Fruit fly (Drosophila melanogaster) whole organism, embryonic: Measurements from ENCODE around the gene lok.
A peak's percentile ranks its signal among the peaks of the same experiment; 100 is the strongest.

Experiments
- Adf1 ChIP-seq: fragments of 200-800 bp; sonication (Bioruptor generic); IDR thresholded peaks from 2 replicates; pipeline ENCODE4 v1.3.6; 2022; ENCODE audit warnings: missing biosample characterization, missing genetic modification characterization
- Bteb2 ChIP-seq: fragments of 200-800 bp; sonication (Bioruptor generic); optimal IDR thresholded peaks from 2 replicates; lab custom pipeline; 2016; ENCODE audit warnings: missing biosample characterization, missing genetic modification characterization
- CG11247 ChIP-seq: fragments of 200-800 bp; sonication (Bioruptor generic); IDR thresholded peaks from 2 replicates; pipeline ENCODE4 v1.3.6; 2022; ENCODE audit warnings: missing biosample characterization, missing genetic modification characterization
- CG12155 ChIP-seq: fragments of 200-800 bp; sonication (Bioruptor generic); optimal IDR thresholded peaks from 3 replicates; lab custom pipeline; 2016; ENCODE audit warnings: missing biosample characterization, missing genetic modification characterization
- CG14014 ChIP-seq: fragments of 200-800 bp; sonication (Bioruptor generic); IDR thresholded peaks from 2 replicates; pipeline ENCODE4 v1.3.6; 2022; ENCODE audit warnings: missing biosample characterization, missing genetic modification characterization
- CG14441 ChIP-seq: fragments of 200-800 bp; sonication (Bioruptor generic); IDR thresholded peaks from 2 replicates; pipeline ENCODE4 v1.3.6; 2022; ENCODE audit warnings: missing biosample characterization, missing genetic modification characterization
- CG15011 ChIP-seq: fragments of 200-800 bp; sonication (Bioruptor generic); optimal IDR thresholded peaks from 3 replicates; lab custom pipeline; 2018; ENCODE audit warnings: missing biosample characterization, mild to moderate bottlenecking, missing genetic modification characterization
- CG15514 ChIP-seq: fragments of 200-800 bp; sonication (Bioruptor generic); optimal IDR thresholded peaks from 3 replicates; lab custom pipeline; 2017; ENCODE audit warnings: missing biosample characterization, missing genetic modification characterization, mild to moderate bottlenecking, moderate library complexity, missing genetic modification reagents
- CG18476 ChIP-seq: fragments of 200-800 bp; sonication (Bioruptor generic); optimal IDR thresholded peaks from 2 replicates; lab custom pipeline; 2016; ENCODE audit warnings: missing biosample characterization, mild to moderate bottlenecking, missing genetic modification characterization
- CG2120 ChIP-seq: fragments of 200-800 bp; sonication (Bioruptor generic); optimal IDR thresholded peaks from 3 replicates; lab custom pipeline; 2016; ENCODE audit warnings: missing biosample characterization, missing genetic modification characterization
- CG31388 ChIP-seq: fragments of 200-800 bp; sonication (Bioruptor generic); optimal IDR thresholded peaks from 2 replicates; lab custom pipeline; 2016; ENCODE audit warnings: missing biosample characterization, missing genetic modification characterization
- CG3847 ChIP-seq: fragments of 200-800 bp; sonication (Bioruptor generic); IDR thresholded peaks from 2 replicates; pipeline ENCODE4 v1.3.6; 2022; ENCODE audit warnings: missing biosample characterization, missing genetic modification characterization
- CG3995 ChIP-seq: fragments of 200-800 bp; sonication (Bioruptor generic); optimal IDR thresholded peaks from 3 replicates; lab custom pipeline; 2016; ENCODE audit warnings: missing biosample characterization, missing genetic modification characterization
- CG4282 ChIP-seq: fragments of 200-800 bp; sonication (Bioruptor generic); optimal IDR thresholded peaks from 2 replicates; lab custom pipeline; 2016; ENCODE audit warnings: missing biosample characterization, missing genetic modification characterization
- CG8924 ChIP-seq: fragments of 200-800 bp; optimal IDR thresholded peaks from 3 replicates; lab custom pipeline; 2019; ENCODE audit warnings: missing biosample characterization, mild to moderate bottlenecking, missing genetic modification characterization, moderate library complexity
- CHES-1-like ChIP-seq: fragments of 200-800 bp; sonication (Bioruptor generic); optimal IDR thresholded peaks from 2 replicates; lab custom pipeline; 2016; ENCODE audit warnings: missing biosample characterization, missing genetic modification characterization
- CoRest ChIP-seq: fragments of 200-800 bp; sonication (Bioruptor generic); optimal IDR thresholded peaks from 3 replicates; lab custom pipeline; 2018; ENCODE audit warnings: missing biosample characterization, mild to moderate bottlenecking, missing genetic modification characterization, moderate library complexity
- D19A ChIP-seq: fragments of 200-800 bp; optimal IDR thresholded peaks from 3 replicates; lab custom pipeline; 2019; ENCODE audit warnings: missing biosample characterization, mild to moderate bottlenecking, missing genetic modification characterization, moderate library complexity
- Dip3 ChIP-seq: fragments of 200-800 bp; sonication (Bioruptor generic); optimal IDR thresholded peaks from 3 replicates; lab custom pipeline; 2016; ENCODE audit warnings: missing biosample characterization, missing genetic modification characterization
- Ets97D ChIP-seq: fragments of 200-800 bp; sonication (Bioruptor generic); optimal IDR thresholded peaks from 3 replicates; lab custom pipeline; 2016; ENCODE audit warnings: missing biosample characterization, missing genetic modification characterization
- HmgZ ChIP-seq: fragments of 200-800 bp; sonication (Bioruptor generic); optimal IDR thresholded peaks from 2 replicates; lab custom pipeline; 2018; ENCODE audit warnings: missing biosample characterization, mild to moderate bottlenecking, missing genetic modification characterization
- Hmr ChIP-seq: fragments of 200-800 bp; sonication (Bioruptor generic); optimal IDR thresholded peaks from 3 replicates; lab custom pipeline; 2017; ENCODE audit warnings: mild to moderate bottlenecking, missing biosample characterization, missing genetic modification reagents, missing genetic modification characterization
- Meics ChIP-seq: fragments of 200-800 bp; sonication (Bioruptor generic); optimal IDR thresholded peaks from 2 replicates; lab custom pipeline; 2017; ENCODE audit warnings: missing biosample characterization, mild to moderate bottlenecking, missing genetic modification characterization
- Nf-YC ChIP-seq: fragments of 200-800 bp; optimal IDR thresholded peaks from 3 replicates; lab custom pipeline; 2019; ENCODE audit warnings: missing biosample characterization, mild to moderate bottlenecking, missing genetic modification characterization, moderate library complexity
- Rfx ChIP-seq: fragments of 200-800 bp; sonication (Bioruptor generic); IDR thresholded peaks from 2 replicates; pipeline ENCODE4 v1.3.6; 2022; ENCODE audit warnings: missing biosample characterization, missing genetic modification characterization
- Sox100B ChIP-seq: fragments of 200-800 bp; sonication (Bioruptor generic); optimal IDR thresholded peaks from 3 replicates; lab custom pipeline; 2018; ENCODE audit warnings: missing biosample characterization, mild to moderate bottlenecking, missing genetic modification characterization
- ase ChIP-seq: fragments of 200-800 bp; sonication (Bioruptor generic); IDR thresholded peaks from 3 replicates; pipeline ENCODE4 v1.3.6; 2022; ENCODE audit warnings: missing biosample characterization, missing genetic modification characterization
- caup ChIP-seq: fragments of 200-800 bp; sonication (Bioruptor generic); optimal IDR thresholded peaks from 3 replicates; lab custom pipeline; 2017; ENCODE audit warnings: missing biosample characterization, mild to moderate bottlenecking, missing genetic modification characterization, moderate library complexity; ENCODE audit not compliant: severe bottlenecking
- chif ChIP-seq, 2 experiments: fragments of 200-800 bp; sonication (Bioruptor generic); optimal IDR thresholded peaks; 3 replicates each; lab custom pipeline; 2016; ENCODE audit warnings: missing biosample characterization in 2 of 2, missing genetic modification characterization in 2 of 2
- dmrt99B ChIP-seq: fragments of 200-800 bp; sonication (Bioruptor generic); optimal IDR thresholded peaks from 2 replicates; lab custom pipeline; 2018; ENCODE audit warnings: missing biosample characterization, mild to moderate bottlenecking, missing genetic modification characterization, moderate library complexity
- exex ChIP-seq: fragments of 200-800 bp; sonication (Bioruptor generic); optimal IDR thresholded peaks from 4 replicates; lab custom pipeline; 2018; ENCODE audit warnings: missing biosample characterization, mild to moderate bottlenecking, missing genetic modification characterization, moderate library complexity
- eyg ChIP-seq: fragments of 200-800 bp; sonication (Bioruptor generic); optimal IDR thresholded peaks from 3 replicates; lab custom pipeline; 2016; ENCODE audit warnings: missing biosample characterization, missing genetic modification characterization
- fru ChIP-seq: fragments of >200 bp; optimal IDR thresholded peaks from 2 replicates; lab custom pipeline; 2017
- grn ChIP-seq: fragments of 200-800 bp; sonication (Bioruptor generic); optimal IDR thresholded peaks from 3 replicates; lab custom pipeline; 2017; ENCODE audit warnings: missing biosample characterization, missing genetic modification characterization
- kah ChIP-seq: fragments of 200-800 bp; sonication (Bioruptor generic); optimal IDR thresholded peaks from 2 replicates; lab custom pipeline; 2018; ENCODE audit warnings: missing biosample characterization, mild to moderate bottlenecking, missing genetic modification characterization
- lola ChIP-seq, 3 experiments: fragments of >200 bp in 2 of 3; fragments of 200-800 bp in 1 of 3; sonication (Bioruptor generic) in 1 of 3; optimal IDR thresholded peaks; 2 replicates each; lab custom pipeline; 2017 to 2019; ENCODE audit warnings: missing biosample characterization in 3 of 3, missing genetic modification characterization in 3 of 3, mild to moderate bottlenecking in 1 of 3, moderate library complexity in 1 of 3
- nerfin-2 ChIP-seq: fragments of 200-800 bp; sonication (Bioruptor generic); IDR thresholded peaks from 2 replicates; pipeline ENCODE4 v1.3.6; 2022; ENCODE audit warnings: missing biosample characterization, missing genetic modification characterization; ENCODE audit not compliant: partially characterized antibody
- oc ChIP-seq: fragments of 200-800 bp; sonication (Bioruptor generic); optimal IDR thresholded peaks from 2 replicates; lab custom pipeline; 2018; ENCODE audit warnings: missing biosample characterization, mild to moderate bottlenecking, missing genetic modification characterization, moderate library complexity
- repo ChIP-seq: fragments of 200-800 bp; sonication (Bioruptor generic); optimal IDR thresholded peaks from 2 replicates; lab custom pipeline; 2016; ENCODE audit warnings: missing biosample characterization, missing genetic modification characterization
- sens ChIP-seq: fragments of 200-800 bp; sonication (Bioruptor generic); peaks from one replicate; lab custom pipeline; 2016; ENCODE audit warnings: missing biosample characterization, missing genetic modification characterization
- sqz ChIP-seq: fragments of 200-800 bp; sonication (Bioruptor generic); optimal IDR thresholded peaks from 3 replicates; lab custom pipeline; 2018; ENCODE audit warnings: missing biosample characterization, mild to moderate bottlenecking, missing genetic modification characterization
- tin ChIP-seq: fragments of 200-800 bp; sonication (Bioruptor generic); optimal IDR thresholded peaks from 3 replicates; lab custom pipeline; 2016; ENCODE audit warnings: missing biosample characterization, missing genetic modification characterization
- trem ChIP-seq: fragments of 200-800 bp; optimal IDR thresholded peaks from 3 replicates; lab custom pipeline; 2019; ENCODE audit warnings: missing biosample characterization, mild to moderate bottlenecking, missing genetic modification characterization, moderate library complexity
- ttk ChIP-seq: fragments of 200-800 bp; sonication (Bioruptor generic); IDR thresholded peaks from 2 replicates; pipeline ENCODE4 v2.1.2; 2022; ENCODE audit warnings: missing biosample characterization, missing genetic modification characterization
- tup ChIP-seq: fragments of 200-800 bp; sonication (Bioruptor generic); optimal IDR thresholded peaks from 2 replicates; lab custom pipeline; 2016; ENCODE audit warnings: missing biosample characterization, mild to moderate bottlenecking, missing genetic modification characterization, moderate library complexity
- vvl ChIP-seq: fragments of 200-800 bp; sonication (Bioruptor generic); IDR thresholded peaks from 2 replicates; pipeline ENCODE4 v1.3.6; 2022; ENCODE audit warnings: missing biosample characterization, missing genetic modification characterization
- wek ChIP-seq: fragments of 200-800 bp; sonication (Bioruptor generic); optimal IDR thresholded peaks from 3 replicates; lab custom pipeline; 2018; ENCODE audit warnings: missing biosample characterization, mild to moderate bottlenecking, missing genetic modification characterization, moderate library complexity
- yki ChIP-seq: fragments of >200 bp; optimal IDR thresholded peaks from 3 replicates; lab custom pipeline; 2018

Gene lok

dm6 chr2L:20077423-20078401 is 16.5 kb downstream of the lok start (continued):
- TF ChIP-seq CG18476 (GFP tag; lab: Kevin White, UChicago): no peak

DNA sequence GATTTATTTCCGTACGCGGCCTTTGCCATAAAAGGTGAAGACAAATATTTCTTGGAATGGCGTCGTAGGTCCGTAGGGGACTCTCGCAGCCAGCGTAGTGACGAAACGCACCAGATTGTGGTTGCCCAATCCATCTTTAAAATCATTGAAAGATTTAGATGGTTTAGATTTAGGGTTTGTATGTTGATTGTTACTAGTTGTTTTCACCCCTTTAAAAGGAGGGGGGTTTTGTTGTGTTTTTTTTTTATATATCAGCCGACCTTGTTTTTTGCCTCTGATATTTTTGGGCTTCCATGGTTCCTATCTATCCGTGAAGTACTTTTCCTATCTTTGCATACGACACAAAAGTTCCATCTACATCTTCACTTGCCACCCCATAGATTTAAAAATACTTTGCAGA is 17.7 kb downstream of the lok start:
- TF ChIP-seq CG3995 (GFP tag; lab: Kevin White, UChicago) (no peak), Bteb2 (GFP tag; lab: Kevin White, UChicago) (no peak), CG15011 (GFP tag; lab: Kevin White, UChicago) (peak; percentile 10), Dip3 (GFP tag; lab: Kevin White, UChicago) (peak; percentile 46), tin (GFP tag; lab: Kevin White, UChicago) (no peak), dmrt99B (peak; percentile 39), caup (GFP tag; lab: Kevin White, UChicago) (peak; percentile 8), sens (GFP tag; lab: Kevin White, UChicago) (peak; percentile 50), CG2120 (peak; percentile 69), CG3847 (no peak), CG12155 (GFP tag; lab: Kevin White, UChicago) (no peak), kah (GFP tag; lab: Kevin White, UChicago) (no peak), tup (GFP tag; lab: Kevin White, UChicago) (no peak), ase (GFP tag; lab: Robert Waterston, UW) (no peak), eyg (GFP tag; lab: Kevin White, UChicago) (peak; percentile 50), Sox100B (GFP tag; lab: Kevin White, UChicago) (no peak), CG31388 (no peak), Hmr (GFP tag; lab: Kevin White, UChicago) (peak; percentile 44), Adf1 (GFP tag; lab: Robert Waterston, UW) (peak; percentile 25; the same call in 1 of the 2 replicates), repo (GFP tag; lab: Kevin White, UChicago) (no peak), chif (GFP tag; optimal IDR thresholded peaks at IDR 0.05; lab: Kevin White, UChicago) (no peak), trem (tag; lab: Kevin White, UChicago) (no peak), CG15514 (GFP tag; lab: Kevin White, UChicago) (peak; percentile 21), CG14441 (GFP tag; lab: Robert Waterston, UW) (peak; percentile 56; the same call in 1 of the 2 replicates), wek (GFP tag; lab: Kevin White, UChicago) (no peak), D19A (no peak), ttk (GFP tag; lab: Robert Waterston, UW) (no peak), vvl (GFP tag; lab: Robert Waterston, UW) (no peak), Meics (GFP tag; lab: Kevin White, UChicago) (peak; percentile 100), yki (lab: Kevin White, UChicago) (no peak), sqz (GFP tag; lab: Kevin White, UChicago) (no peak), fru (lab: Kevin White, UChicago) (no peak), CoRest (tag; lab: Kevin White, UChicago) (peak; percentile 34), HmgZ (tag; lab: Kevin White, UChicago) (no peak), oc (no peak), CG4282 (no peak), exex (tag; lab: Kevin White, UChicago) (peak; percentile 32), Rfx (GFP tag; lab: Robert Waterston, UW) (peak; percentile 58), CG14014 (GFP tag; lab: Robert Waterston, UW) (no peak; the same call in 1 of the 2 replicates), CG8924 (tag; lab: Kevin White, UChicago) (no peak), nerfin-2 (GFP tag; lab: Robert Waterston, UW) (no peak), lola (GFP tag; optimal IDR thresholded peaks at IDR 0.05; lab: Kevin White, UChicago) (no peak), grn (GFP tag; lab: Kevin White, UChicago) (peak; percentile 41), CHES-1-like (GFP tag; lab: Kevin White, UChicago) (peak; percentile 10), CG11247 (GFP tag; lab: Robert Waterston, UW) (no peak), Nf-YC (no peak), Ets97D (GFP tag; lab: Kevin White, UChicago) (no peak)
